Worm (Caenorhabditis elegans) whole organism, midembryonic: ENCODE results near the gene C48B4.12.

Source experiments
- T22C8.4 ChIP-seq: fragments of 200-800 bp; sonication (Bioruptor generic); IDR thresholded peaks from 2 replicates; pipeline ENCODE4 v1.3.6; 2022; ENCODE audit warnings: missing genetic modification characterization, missing compliant biosample characterization
- cog-1 ChIP-seq: sonication (generic microtip); optimal IDR thresholded peaks from 2 replicates; lab custom pipeline; 2016; ENCODE audit warnings: missing genetic modification characterization, missing compliant biosample characterization
- flt-1 ChIP-seq: fragments of 200-800 bp; sonication (Bioruptor generic); IDR thresholded peaks from 2 replicates; pipeline ENCODE4 v1.3.6; 2022; ENCODE audit warnings: missing genetic modification characterization, missing compliant biosample characterization
- klf-2 ChIP-seq: fragments of 200-800 bp; sonication (Bioruptor generic); conservative IDR thresholded peaks from 2 replicates; pipeline ENCODE4 v1.3.6; 2022; ENCODE audit warnings: missing genetic modification reagents, missing genetic modification characterization, missing compliant biosample characterization
- med-1 ChIP-seq: sonication (generic microtip); optimal IDR thresholded peaks from 2 replicates; lab custom pipeline; 2017; ENCODE audit warnings: missing genetic modification characterization, mild to moderate bottlenecking, missing compliant biosample characterization, antibody characterized with exemption, missing genetic modification reagents; ENCODE audit not compliant: insufficient read depth
- ref-1 ChIP-seq: fragments of 200-800 bp; sonication (Bioruptor generic); conservative IDR thresholded peaks from 2 replicates; pipeline ENCODE4 v1.3.6; 2022; ENCODE audit warnings: missing genetic modification reagents, missing genetic modification characterization, missing compliant biosample characterization
- tab-1 ChIP-seq: fragments of 200-800 bp; sonication (Bioruptor generic); IDR thresholded peaks from 2 replicates; pipeline ENCODE4 v1.3.6; 2022; ENCODE audit warnings: missing genetic modification characterization, missing compliant biosample characterization
- ztf-23 ChIP-seq: fragments of 200-800 bp; sonication (Bioruptor generic); IDR thresholded peaks from 2 replicates; pipeline ENCODE4 v1.3.6; 2022; ENCODE audit warnings: missing genetic modification reagents, missing genetic modification characterization, missing compliant biosample characterization
- ztf-29 ChIP-seq: fragments of 200-800 bp; sonication (Bioruptor generic); IDR thresholded peaks from 2 replicates; pipeline ENCODE4 v1.3.6; 2022; ENCODE audit warnings: missing genetic modification reagents, missing genetic modification characterization, missing compliant biosample characterization

C48B4.12 gene

DNA sequence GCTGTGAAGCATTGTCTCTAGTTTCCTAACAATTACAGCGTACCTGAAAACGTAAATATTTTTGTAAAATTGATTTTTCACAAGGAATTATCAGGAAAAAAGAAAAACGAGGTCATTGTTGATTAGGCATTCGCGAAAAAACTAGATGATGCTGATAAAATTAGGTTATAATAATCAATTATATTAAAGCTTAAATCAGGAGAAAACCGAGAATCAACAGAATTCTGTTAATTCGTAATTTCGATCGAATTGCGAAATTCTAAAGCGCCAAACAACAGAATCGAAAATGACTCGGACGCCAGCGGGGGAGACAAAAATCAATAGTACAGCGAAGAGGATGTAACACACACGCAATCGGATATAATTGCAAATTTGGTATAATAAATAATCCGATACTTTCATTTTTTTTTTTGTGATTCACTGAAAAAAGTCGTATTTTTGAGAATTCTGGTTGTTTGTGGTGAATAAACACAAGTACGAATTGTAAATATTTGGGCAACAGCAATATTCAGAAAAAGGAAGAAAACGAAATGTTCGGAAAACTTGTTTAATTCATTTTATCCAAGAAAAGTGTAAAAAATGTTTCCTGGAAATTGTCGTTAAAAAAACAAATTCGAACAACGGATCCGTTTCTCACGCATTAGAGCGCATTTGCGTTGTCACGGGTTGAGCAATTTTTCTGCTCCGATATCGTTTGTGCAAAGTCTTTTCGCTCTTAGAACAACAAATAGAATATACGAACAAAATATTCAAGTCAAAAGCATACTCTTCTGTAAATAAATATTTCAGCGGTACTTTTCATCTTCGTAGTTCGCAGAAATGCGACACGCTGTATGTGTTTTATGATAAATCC is 16.9 kb upstream of the C48B4.12 start, which contains the start of gene ced-7:
Gene ced-7, minus strand, starts transcription at position 51 of the 853 bp plus-strand sequence.
- no peak for TF ChIP-seq cog-1 (tag; lab: Kevin White, UChicago)
- TF ChIP-seq T22C8.4 (GFP tag; lab: Robert Waterston, UW) = no peak
- no peak for TF ChIP-seq ztf-23 (GFP tag; lab: Robert Waterston, UW)
- TF ChIP-seq flt-1 (GFP tag; lab: Robert Waterston, UW) = no peak

DNA sequence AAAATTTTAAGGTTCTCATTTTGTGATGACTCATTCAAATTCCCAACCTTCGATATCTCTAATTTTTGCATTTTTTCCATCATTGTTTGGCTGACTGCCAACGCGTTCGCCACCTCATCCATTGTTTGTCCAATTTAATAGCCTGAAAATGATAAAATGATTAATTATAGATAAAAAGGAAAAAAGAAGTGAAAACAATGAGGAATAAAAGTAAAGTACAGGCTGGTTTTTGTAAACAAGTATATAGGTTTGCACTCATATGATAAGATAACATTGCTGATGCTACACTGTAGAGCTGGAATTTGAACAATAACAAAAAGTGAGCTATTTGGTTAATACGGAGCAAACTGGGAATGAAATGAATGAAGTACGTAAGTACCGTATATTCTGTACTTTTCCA is 14.9 kb upstream of the C48B4.12 start, which contains the start of gene C48B4.3:
Gene C48B4.3, minus strand, starts transcription at position 149 of the 400 bp plus-strand sequence.
- TF ChIP-seq tab-1 = no peak
- no peak for TF ChIP-seq ztf-29 (GFP tag; lab: Robert Waterston, UW)
- TF ChIP-seq klf-2 (GFP tag; lab: Robert Waterston, UW) = no peak
- no peak for TF ChIP-seq cog-1 (tag; lab: Kevin White, UChicago)
- no peak for TF ChIP-seq med-1 (GFP tag; lab: Kevin White, UChicago)
- no peak for TF ChIP-seq ztf-23 (GFP tag; lab: Robert Waterston, UW)

DNA sequence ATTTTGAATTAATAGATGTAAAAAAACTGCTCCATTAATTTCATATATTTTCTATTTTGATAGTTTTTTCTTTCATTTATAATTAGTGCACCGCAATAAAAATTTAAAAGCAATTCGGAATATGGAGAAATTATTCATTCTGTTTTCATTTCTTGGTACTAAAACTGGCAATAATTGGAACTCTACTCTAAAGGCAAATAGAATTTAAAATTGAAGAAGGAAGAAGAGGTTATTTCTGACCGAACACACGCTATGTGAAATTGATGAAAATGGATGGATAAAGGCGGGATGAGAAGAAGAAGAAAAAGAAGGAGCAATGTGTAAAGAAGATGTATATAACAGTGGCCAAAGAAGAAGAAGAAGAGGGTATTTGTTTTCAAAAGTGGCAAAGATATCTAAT is 13.9 kb upstream of the C48B4.12 start:
- no peak for TF ChIP-seq ref-1 (GFP tag; lab: Robert Waterston, UW)
- no peak for TF ChIP-seq med-1 (GFP tag; lab: Kevin White, UChicago)
- no peak for TF ChIP-seq ztf-29 (GFP tag; lab: Robert Waterston, UW)
- no peak for TF ChIP-seq T22C8.4 (GFP tag; lab: Robert Waterston, UW)
- no peak for TF ChIP-seq cog-1 (tag; lab: Kevin White, UChicago)
- TF ChIP-seq klf-2 (GFP tag; lab: Robert Waterston, UW) = no peak
- no peak for TF ChIP-seq ztf-23 (GFP tag; lab: Robert Waterston, UW)
- no peak for TF ChIP-seq tab-1
- TF ChIP-seq flt-1 (GFP tag; lab: Robert Waterston, UW) = no peak

DNA sequence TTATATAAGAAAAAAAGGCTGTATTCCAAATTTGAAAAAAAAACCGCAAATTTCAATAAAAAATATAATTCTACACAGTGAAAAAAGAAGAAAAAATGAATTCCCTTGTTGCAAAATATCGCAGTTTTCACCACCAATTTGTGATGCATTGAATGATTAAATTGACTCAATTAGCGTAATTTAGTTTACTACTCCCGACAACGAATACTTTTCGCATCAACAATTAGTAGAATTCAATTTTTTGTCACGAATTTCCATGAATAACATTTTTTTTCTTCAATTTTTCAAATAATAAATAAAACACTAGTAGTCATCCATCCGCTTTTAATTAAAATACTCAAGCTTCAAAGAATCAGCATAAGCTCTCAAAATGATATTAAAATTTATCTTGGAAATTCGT is 11.8 kb upstream of the C48B4.12 start:
- no peak for TF ChIP-seq ref-1 (GFP tag; lab: Robert Waterston, UW)

DNA sequence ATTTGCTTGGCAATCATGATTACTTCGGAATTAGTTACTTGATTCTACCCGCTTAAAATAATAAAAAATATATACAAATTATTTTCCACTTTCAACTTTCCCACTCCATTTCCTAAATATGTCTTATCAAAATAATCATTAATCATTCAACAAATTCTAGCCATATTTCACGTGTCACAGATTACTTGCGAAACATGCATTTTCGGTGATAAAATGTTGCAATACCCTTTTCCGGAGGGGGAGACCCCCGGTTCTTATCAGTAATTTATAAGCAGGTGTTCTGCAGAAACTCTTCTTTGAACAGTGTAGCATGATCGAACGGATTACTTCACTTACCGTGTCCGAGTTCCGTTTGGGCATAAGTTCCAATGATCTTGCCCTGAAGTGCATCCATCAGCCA is 6.9 kb upstream of the C48B4.12 start:
- TF ChIP-seq cog-1 (tag; lab: Kevin White, UChicago) = no peak
- TF ChIP-seq med-1 (GFP tag; lab: Kevin White, UChicago) = no peak
- TF ChIP-seq ztf-23 (GFP tag; lab: Robert Waterston, UW) = no peak
- no peak for TF ChIP-seq ref-1 (GFP tag; lab: Robert Waterston, UW)
- TF ChIP-seq T22C8.4 (GFP tag; lab: Robert Waterston, UW) = no peak
- TF ChIP-seq flt-1 (GFP tag; lab: Robert Waterston, UW) = no peak
- no peak for TF ChIP-seq klf-2 (GFP tag; lab: Robert Waterston, UW)
- TF ChIP-seq tab-1 = no peak
- TF ChIP-seq ztf-29 (GFP tag; lab: Robert Waterston, UW) = no peak

DNA sequence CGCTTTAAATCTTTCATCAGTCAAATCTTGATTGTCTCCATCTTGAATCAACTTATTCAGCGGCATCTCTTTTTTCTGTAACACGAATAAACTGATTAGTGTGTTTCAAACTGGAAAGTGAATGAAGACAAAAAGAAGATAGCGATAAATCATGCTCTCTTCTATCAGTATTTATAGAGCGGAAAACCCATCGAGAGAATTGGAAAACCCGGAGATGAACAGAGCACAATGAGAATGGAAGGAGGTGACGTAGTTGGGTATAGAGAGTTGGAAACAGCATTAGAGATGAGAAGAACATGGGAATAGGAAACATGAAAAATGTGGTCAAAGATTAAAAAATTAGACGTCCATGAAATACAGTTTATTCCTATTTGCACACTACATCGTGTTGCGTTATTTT is 5.0 kb upstream of the C48B4.12 start, which contains the start of gene acox-1.5:
Gene acox-1.5, minus strand, starts transcription at position 75 of the 400 bp plus-strand sequence.
- TF ChIP-seq ztf-29 (GFP tag; lab: Robert Waterston, UW) (no peak), ref-1 (GFP tag; lab: Robert Waterston, UW) (no peak), med-1 (GFP tag; lab: Kevin White, UChicago) (no peak), cog-1 (tag; lab: Kevin White, UChicago) (no peak), flt-1 (GFP tag; lab: Robert Waterston, UW) (no peak), klf-2 (GFP tag; lab: Robert Waterston, UW) (no peak), ztf-23 (GFP tag; lab: Robert Waterston, UW) (no peak), tab-1 (no peak), T22C8.4 (GFP tag; lab: Robert Waterston, UW) (no peak)

DNA sequence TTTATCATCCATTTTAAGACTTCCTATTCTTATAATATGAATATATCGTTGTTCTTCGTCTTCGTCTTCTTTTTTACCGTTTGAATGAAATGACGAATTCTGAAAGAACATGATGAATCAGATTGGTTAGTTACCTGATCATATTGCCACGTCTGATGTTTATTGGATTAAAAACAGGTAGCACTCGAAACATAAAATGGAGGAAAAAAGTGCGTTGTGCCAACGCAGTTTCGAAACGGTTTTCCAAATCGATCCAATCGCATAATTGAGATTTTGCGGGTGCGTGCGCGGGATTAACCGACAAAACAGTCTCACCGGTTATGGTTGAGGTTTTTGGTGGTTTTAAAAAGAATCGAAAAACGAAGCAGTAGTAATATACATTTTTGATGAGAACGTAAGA is 1.6 kb upstream of the C48B4.12 start, which contains the start of gene rom-2:
Gene rom-2, minus strand, starts transcription at position 101 of the 400 bp plus-strand sequence.
- TF ChIP-seq tab-1 (no peak), ref-1 (GFP tag; lab: Robert Waterston, UW) (no peak), klf-2 (GFP tag; lab: Robert Waterston, UW) (no peak), T22C8.4 (GFP tag; lab: Robert Waterston, UW) (no peak), cog-1 (tag; lab: Kevin White, UChicago) (no peak), ztf-23 (GFP tag; lab: Robert Waterston, UW) (no peak), ztf-29 (GFP tag; lab: Robert Waterston, UW) (no peak), med-1 (GFP tag; lab: Kevin White, UChicago) (no peak), flt-1 (GFP tag; lab: Robert Waterston, UW) (no peak)

DNA sequence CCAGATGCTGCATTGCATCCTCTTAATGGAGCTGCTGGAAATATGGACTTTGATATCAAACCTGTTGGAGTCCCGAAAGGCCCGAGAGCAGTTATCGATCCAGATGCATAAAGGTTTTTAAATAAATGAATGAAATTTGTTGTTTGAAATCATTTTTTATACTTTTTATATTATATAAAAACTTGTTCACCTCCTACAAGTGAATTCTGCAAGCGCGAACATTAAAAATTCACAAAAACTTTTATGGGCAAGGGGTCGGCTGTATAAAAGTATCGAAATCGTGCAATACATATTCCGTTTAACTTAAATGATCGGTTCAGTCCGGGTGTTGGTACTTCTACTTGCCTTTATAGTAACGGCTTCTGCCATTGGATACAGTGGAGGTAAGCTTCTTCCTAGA is 1.0 kb downstream of the C48B4.12 start, which contains the start of gene F58A4.1:
Gene F58A4.1, plus strand, starts transcription at position 301 of the 400 bp plus-strand sequence.
- TF ChIP-seq ztf-23 (GFP tag; lab: Robert Waterston, UW) (no peak), cog-1 (tag; lab: Kevin White, UChicago) (no peak), ztf-29 (GFP tag; lab: Robert Waterston, UW) (no peak), ref-1 (GFP tag; lab: Robert Waterston, UW) (no peak), tab-1 (no peak), klf-2 (GFP tag; lab: Robert Waterston, UW) (no peak), med-1 (GFP tag; lab: Kevin White, UChicago) (no peak), flt-1 (GFP tag; lab: Robert Waterston, UW) (no peak), T22C8.4 (GFP tag; lab: Robert Waterston, UW) (no peak)

DNA sequence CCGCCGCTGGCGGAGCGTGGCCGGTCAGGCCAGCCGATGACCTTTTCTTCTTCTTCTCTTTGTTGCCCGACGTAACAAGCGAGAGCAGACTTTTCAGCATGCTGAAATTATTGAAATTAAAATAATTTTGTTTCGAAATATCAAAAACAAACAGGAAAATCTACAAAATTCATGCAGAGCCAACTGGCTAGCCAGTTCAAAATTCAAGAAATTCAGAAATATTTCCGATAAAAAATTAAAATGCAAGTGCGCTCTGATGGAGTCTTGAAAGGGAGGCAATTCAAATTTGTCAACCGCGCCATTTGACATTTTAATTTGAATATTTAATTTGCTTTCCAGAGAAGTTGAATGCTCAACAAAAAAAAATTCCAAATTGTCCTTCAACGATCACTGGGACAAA is 3.5 kb downstream of the C48B4.12 start, which contains the start of gene F58A4.2:
Gene F58A4.2, minus strand, starts transcription at position 101 of the 400 bp plus-strand sequence.
- TF ChIP-seq ztf-23 (GFP tag; lab: Robert Waterston, UW) = no peak
- no peak for TF ChIP-seq flt-1 (GFP tag; lab: Robert Waterston, UW)
- TF ChIP-seq med-1 (GFP tag; lab: Kevin White, UChicago) = no peak
- TF ChIP-seq cog-1 (tag; lab: Kevin White, UChicago) = no peak
- no peak for TF ChIP-seq klf-2 (GFP tag; lab: Robert Waterston, UW)
- no peak for TF ChIP-seq tab-1
- TF ChIP-seq T22C8.4 (GFP tag; lab: Robert Waterston, UW) = no peak
- TF ChIP-seq ztf-29 (GFP tag; lab: Robert Waterston, UW) = no peak
- TF ChIP-seq ref-1 (GFP tag; lab: Robert Waterston, UW) = no peak
